Worm (Caenorhabditis elegans) whole organism, late embryonic: Measurements from ENCODE around the gene oac-38.

Source experiments
- C38D4.7 ChIP-seq: fragments of 200-800 bp; sonication (Bioruptor generic); optimal IDR thresholded peaks from 2 replicates; lab custom pipeline; 2018; ENCODE audit warnings: mild to moderate bottlenecking, missing genetic modification characterization, moderate library complexity, missing compliant biosample characterization
- F13H6.1 ChIP-seq: sonication (generic microtip); optimal IDR thresholded peaks from 2 replicates; lab custom pipeline; 2016; ENCODE audit warnings: missing genetic modification characterization, missing compliant biosample characterization
- K02D7.2 ChIP-seq: sonication (generic microtip); optimal IDR thresholded peaks from 2 replicates; lab custom pipeline; 2017; ENCODE audit warnings: mild to moderate bottlenecking, missing genetic modification characterization, missing compliant biosample characterization
- K09A11.1 ChIP-seq: sonication (generic microtip); optimal IDR thresholded peaks from 2 replicates; lab custom pipeline; 2017; ENCODE audit warnings: antibody characterized with exemption, mild to moderate bottlenecking, missing genetic modification characterization, missing compliant biosample characterization; ENCODE audit not compliant: insufficient read depth
- Y22D7AL.16 ChIP-seq: sonication (generic microtip); optimal IDR thresholded peaks from 2 replicates; lab custom pipeline; 2016; ENCODE audit warnings: missing genetic modification characterization, missing compliant biosample characterization
- ahr-1 ChIP-seq: sonication (generic microtip); optimal IDR thresholded peaks from 2 replicates; lab custom pipeline; 2016; ENCODE audit warnings: missing genetic modification characterization, missing compliant biosample characterization
- ceh-18 ChIP-seq: sonication (generic microtip); optimal IDR thresholded peaks from 2 replicates; lab custom pipeline; 2016; ENCODE audit warnings: missing genetic modification characterization, missing compliant biosample characterization
- ceh-19 ChIP-seq: fragments of 200-800 bp; sonication (Bioruptor generic); optimal IDR thresholded peaks from 2 replicates; lab custom pipeline; 2018; ENCODE audit warnings: mild to moderate bottlenecking, missing genetic modification characterization, missing compliant biosample characterization
- ceh-2 ChIP-seq: sonication (generic microtip); optimal IDR thresholded peaks from 2 replicates; lab custom pipeline; 2016; ENCODE audit warnings: missing genotype, missing genetic modification characterization, missing compliant biosample characterization
- ceh-24 ChIP-seq: sonication (generic microtip); optimal IDR thresholded peaks from 2 replicates; lab custom pipeline; 2016; ENCODE audit warnings: mild to moderate bottlenecking, missing genetic modification characterization, missing compliant biosample characterization
- ceh-30 ChIP-seq: fragments of 150-350 bp; optimal IDR thresholded peaks from 2 replicates; lab custom pipeline; 2014; ENCODE audit warnings: missing biosample characterization, missing genetic modification characterization
- ceh-31 ChIP-seq: sonication (generic microtip); optimal IDR thresholded peaks from 2 replicates; lab custom pipeline; 2016; ENCODE audit warnings: missing genetic modification characterization, missing compliant biosample characterization
- ceh-48 ChIP-seq: sonication (generic microtip); optimal IDR thresholded peaks from 2 replicates; lab custom pipeline; 2016; ENCODE audit warnings: missing genetic modification characterization, inconsistent platforms, missing compliant biosample characterization
- che-1 ChIP-seq: sonication (generic microtip); optimal IDR thresholded peaks from 2 replicates; lab custom pipeline; 2016; ENCODE audit warnings: mild to moderate bottlenecking, missing genetic modification characterization, missing compliant biosample characterization
- dmd-4 ChIP-seq: sonication (generic microtip); optimal IDR thresholded peaks from 2 replicates; lab custom pipeline; 2016; ENCODE audit warnings: borderline replicate concordance, missing genetic modification characterization, missing compliant biosample characterization
- dve-1 ChIP-seq: sonication (generic microtip); optimal IDR thresholded peaks from 2 replicates; lab custom pipeline; 2017; ENCODE audit warnings: antibody characterized with exemption, mild to moderate bottlenecking, missing genetic modification characterization, missing compliant biosample characterization
- elt-2 ChIP-seq: sonication (generic microtip); optimal IDR thresholded peaks from 2 replicates; lab custom pipeline; 2016; ENCODE audit warnings: missing genetic modification reagents, missing genetic modification characterization, missing compliant biosample characterization
- elt-4 ChIP-seq: sonication (generic microtip); optimal IDR thresholded peaks from 2 replicates; lab custom pipeline; 2016; ENCODE audit warnings: missing genetic modification characterization, missing compliant biosample characterization
- fax-1 ChIP-seq: sonication (generic microtip); optimal IDR thresholded peaks from 2 replicates; lab custom pipeline; 2016; ENCODE audit warnings: missing genotype, missing genetic modification characterization, missing compliant biosample characterization
- hlh-15 ChIP-seq: sonication (generic microtip); optimal IDR thresholded peaks from 2 replicates; lab custom pipeline; 2016; ENCODE audit warnings: missing genetic modification characterization, missing compliant biosample characterization
- hlh-30 ChIP-seq: sonication (generic microtip); optimal IDR thresholded peaks from 2 replicates; lab custom pipeline; 2017; ENCODE audit warnings: antibody characterized with exemption, missing genetic modification characterization, missing compliant biosample characterization; ENCODE audit not compliant: insufficient read depth
- hlh-6 ChIP-seq: sonication (generic microtip); optimal IDR thresholded peaks from 2 replicates; lab custom pipeline; 2016; ENCODE audit warnings: missing genotype, missing genetic modification characterization, missing compliant biosample characterization
- hlh-8 ChIP-seq: sonication (generic microtip); optimal IDR thresholded peaks from 2 replicates; lab custom pipeline; 2016; ENCODE audit warnings: missing genotype, missing genetic modification characterization, missing compliant biosample characterization
- lin-11 ChIP-seq: fragments of 200-800 bp; sonication (Bioruptor generic); optimal IDR thresholded peaks from 2 replicates; lab custom pipeline; 2018; ENCODE audit warnings: mild to moderate bottlenecking, missing genetic modification characterization, missing compliant biosample characterization
- madf-2 ChIP-seq: sonication (generic microtip); optimal IDR thresholded peaks from 2 replicates; lab custom pipeline; 2017; ENCODE audit warnings: missing genetic modification characterization, missing compliant biosample characterization
- mec-3 ChIP-seq: sonication (generic microtip); optimal IDR thresholded peaks from 2 replicates; lab custom pipeline; 2016; ENCODE audit warnings: borderline replicate concordance, missing genetic modification characterization, missing compliant biosample characterization
- nhr-11 ChIP-seq: fragments of 150-350 bp; optimal IDR thresholded peaks from 2 replicates; lab custom pipeline; 2014; ENCODE audit warnings: missing biosample characterization, missing genetic modification characterization
- nhr-232 ChIP-seq: sonication (generic microtip); optimal IDR thresholded peaks from 2 replicates; lab custom pipeline; 2016; ENCODE audit warnings: missing genetic modification characterization, missing compliant biosample characterization
- pag-3 ChIP-seq: sonication (generic microtip); optimal IDR thresholded peaks from 2 replicates; lab custom pipeline; 2016; ENCODE audit warnings: missing compliant biosample characterization, missing genetic modification characterization, borderline replicate concordance
- pat-9 ChIP-seq: fragments of 200-800 bp; sonication (Bioruptor generic); optimal IDR thresholded peaks from 2 replicates; lab custom pipeline; 2018; ENCODE audit warnings: mild to moderate bottlenecking, missing genetic modification characterization, moderate library complexity, missing compliant biosample characterization
- pha-2 ChIP-seq: sonication (generic microtip); optimal IDR thresholded peaks from 2 replicates; lab custom pipeline; 2017; ENCODE audit warnings: mild to moderate bottlenecking, missing genetic modification characterization, missing compliant biosample characterization
- ref-2 ChIP-seq: sonication (generic microtip); optimal IDR thresholded peaks from 2 replicates; lab custom pipeline; 2016; ENCODE audit warnings: missing genetic modification characterization, missing compliant biosample characterization
- rnt-1 ChIP-seq: sonication (generic microtip); optimal IDR thresholded peaks from 2 replicates; lab custom pipeline; 2016; ENCODE audit warnings: missing genetic modification characterization, missing compliant biosample characterization
- sox-4 ChIP-seq: sonication (generic microtip); optimal IDR thresholded peaks from 2 replicates; lab custom pipeline; 2017; ENCODE audit warnings: mild to moderate bottlenecking, missing genetic modification characterization, inconsistent platforms, missing compliant biosample characterization
- syd-9 ChIP-seq: sonication (generic microtip); optimal IDR thresholded peaks from 2 replicates; lab custom pipeline; 2016; ENCODE audit warnings: mild to moderate bottlenecking, missing genetic modification characterization, moderate library complexity, missing compliant biosample characterization
- tbx-2 ChIP-seq: sonication (generic microtip); optimal IDR thresholded peaks from 2 replicates; lab custom pipeline; 2016; ENCODE audit warnings: missing genetic modification characterization, missing compliant biosample characterization
- tbx-7 ChIP-seq: sonication (generic microtip); optimal IDR thresholded peaks from 2 replicates; lab custom pipeline; 2016; ENCODE audit warnings: missing genotype, missing genetic modification characterization, missing compliant biosample characterization
- ttx-3 ChIP-seq: sonication (generic microtip); optimal IDR thresholded peaks from 2 replicates; lab custom pipeline; 2016; ENCODE audit warnings: missing genetic modification reagents, missing genetic modification characterization, missing compliant biosample characterization
- unc-3 ChIP-seq, 2 experiments: fragments of 200-800 bp in 1 of 2; sonication (Bioruptor generic) in 1 of 2; sonication (generic microtip) in 1 of 2; conservative IDR thresholded peaks in 1 of 2; optimal IDR thresholded peaks in 1 of 2; 2 replicates each; pipeline versions ENCODE4 v1.3.6 to Lab custom; 2016 to 2022; ENCODE audit warnings: missing compliant biosample characterization in 2 of 2, missing genetic modification characterization in 2 of 2, missing genetic modification reagents in 1 of 2
- unc-42 ChIP-seq: sonication (generic microtip); optimal IDR thresholded peaks from 2 replicates; lab custom pipeline; 2016; ENCODE audit warnings: missing genotype, missing genetic modification characterization, missing compliant biosample characterization
- unc-86 ChIP-seq: sonication (generic microtip); optimal IDR thresholded peaks from 2 replicates; lab custom pipeline; 2016; ENCODE audit warnings: missing genetic modification characterization, missing compliant biosample characterization
- ztf-16 ChIP-seq: sonication (generic microtip); optimal IDR thresholded peaks from 2 replicates; lab custom pipeline; 2017; ENCODE audit warnings: missing genetic modification characterization, missing compliant biosample characterization

Gene oac-38

DNA sequence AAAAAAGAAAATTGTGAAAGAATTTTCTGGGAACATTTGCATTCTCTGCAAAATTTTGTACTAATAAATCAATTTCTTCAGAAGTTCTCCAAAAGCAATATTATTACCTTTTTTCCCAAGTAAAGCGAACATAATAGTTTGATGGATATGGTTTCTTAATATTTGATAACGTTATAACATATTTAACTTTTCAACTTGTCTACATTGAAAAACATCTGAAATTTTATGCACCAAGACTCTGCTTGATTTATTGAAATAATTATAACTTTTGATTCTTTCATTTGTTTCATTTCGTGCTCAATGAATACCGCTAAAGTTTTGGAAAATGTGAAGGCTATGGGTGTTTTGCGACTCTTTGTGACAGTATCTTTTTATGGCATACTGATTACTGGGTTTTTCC lies 16.1 kb downstream of the oac-38 start, which contains the start of gene srz-31:
TSS of gene srz-31 (plus strand) at position 301 of the 400 bp plus-strand sequence.
- TF ChIP-seq ceh-48 = no peak
- TF ChIP-seq pha-2 (tag; lab: Kevin White, UChicago) = no peak
- TF ChIP-seq dve-1 = no peak
- TF ChIP-seq madf-2 (tag; lab: Kevin White, UChicago) = no peak

DNA sequence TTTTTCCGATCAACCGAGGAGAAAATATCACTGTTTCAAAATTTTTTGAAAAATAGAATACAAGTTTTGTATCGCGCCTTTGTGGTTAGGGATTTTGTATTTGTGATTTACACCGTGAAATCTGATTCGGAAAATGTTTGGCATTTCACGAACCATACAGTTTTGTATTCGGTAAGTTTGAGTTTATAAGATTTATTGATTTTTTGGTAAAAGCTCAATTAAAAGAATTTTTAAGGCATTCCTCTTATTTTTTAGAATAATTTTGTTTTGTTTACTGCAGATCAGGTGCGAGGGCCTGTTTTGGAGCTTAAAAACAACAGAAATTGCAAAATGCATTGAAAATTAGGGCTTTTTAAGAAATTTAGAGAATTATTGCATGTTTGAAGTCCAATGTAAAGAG lies 19.8 kb downstream of the oac-38 start:
- TF ChIP-seq ceh-2 (tag; lab: Kevin White, UChicago) (no peak), madf-2 (tag; lab: Kevin White, UChicago) (no peak), pag-3 (no peak), C38D4.7 (GFP tag; lab: Kevin White, UChicago) (no peak), ceh-30 (tag; lab: Kevin White, UChicago) (no peak)

DNA sequence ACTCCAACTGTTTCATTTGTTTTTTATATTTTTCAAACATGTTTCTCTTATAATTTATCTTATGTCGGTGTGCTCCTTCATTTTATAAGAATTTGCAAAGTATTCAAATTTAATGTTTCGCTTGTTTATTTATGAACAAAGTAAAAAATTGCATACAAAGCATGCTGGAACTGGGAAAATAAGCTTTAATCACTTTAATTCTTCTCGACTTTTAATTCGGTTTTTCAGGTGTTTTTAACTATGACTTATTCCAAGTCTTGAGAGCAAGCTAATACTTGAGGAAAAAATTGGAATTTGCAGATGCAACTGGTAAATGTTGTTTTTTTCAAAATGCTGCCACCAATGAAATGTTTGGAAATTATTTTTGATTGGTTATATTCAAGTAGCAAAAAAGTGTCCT lies 21.4 kb downstream of the oac-38 start, which contains the start of gene srz-59:
TSS of gene srz-59 (plus strand) at position 301 of the 400 bp plus-strand sequence.
- TF ChIP-seq unc-3 (GFP tag; conservative IDR thresholded peaks at IDR 0.05; lab: Robert Waterston, UW) (no peak), unc-3 (tag; optimal IDR thresholded peaks at IDR 0.05; lab: Kevin White, UChicago) (no peak), ceh-24 (tag; lab: Kevin White, UChicago) (no peak), elt-2 (tag; lab: Kevin White, UChicago) (no peak), C38D4.7 (GFP tag; lab: Kevin White, UChicago) (no peak), hlh-30 (no peak), nhr-232 (tag; lab: Kevin White, UChicago) (no peak), pat-9 (tag; lab: Kevin White, UChicago) (no peak), fax-1 (tag; lab: Kevin White, UChicago) (no peak), K09A11.1 (tag; lab: Kevin White, UChicago) (no peak), dve-1 (no peak), ceh-19 (GFP tag; lab: Kevin White, UChicago) (no peak), F13H6.1 (tag; lab: Kevin White, UChicago) (no peak)

DNA sequence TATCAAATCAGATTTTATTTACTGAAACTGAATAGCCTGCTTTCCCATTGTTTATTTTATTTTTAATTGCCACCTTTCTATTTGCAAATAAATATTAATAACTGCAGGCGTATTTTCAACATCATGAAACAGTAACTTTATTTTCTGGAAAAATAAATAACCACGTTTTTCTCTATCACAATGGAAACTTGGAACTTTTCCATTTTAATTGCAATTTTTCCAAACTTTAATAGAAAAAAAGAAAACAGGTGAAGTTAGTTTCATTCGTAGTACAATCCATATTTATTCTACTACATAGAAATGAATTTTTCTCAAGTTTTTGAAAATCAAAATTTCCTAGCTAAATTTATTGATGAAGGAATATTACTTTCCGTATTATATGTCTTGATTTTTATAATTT lies 24.1 kb downstream of the oac-38 start, which contains the start of gene srz-42:
TSS of gene srz-42 (plus strand) at position 301 of the 400 bp plus-strand sequence.
- no peak for TF ChIP-seq tbx-7 (tag; lab: Kevin White, UChicago)
- TF ChIP-seq elt-4 (tag; lab: Kevin White, UChicago) = no peak
- no peak for TF ChIP-seq mec-3 (tag; lab: Kevin White, UChicago)
- no peak for TF ChIP-seq pha-2 (tag; lab: Kevin White, UChicago)
- no peak for TF ChIP-seq hlh-8
- TF ChIP-seq K02D7.2 (tag; lab: Kevin White, UChicago) = no peak
- no peak for TF ChIP-seq dve-1
- TF ChIP-seq dmd-4 (tag; lab: Kevin White, UChicago) = no peak
- TF ChIP-seq lin-11 (tag; lab: Kevin White, UChicago) = no peak
- no peak for TF ChIP-seq ahr-1 (tag; lab: Kevin White, UChicago)
- TF ChIP-seq rnt-1 (tag; lab: Kevin White, UChicago) = no peak
- TF ChIP-seq Y22D7AL.16 = no peak
- no peak for TF ChIP-seq syd-9
- TF ChIP-seq ref-2 (tag; lab: Kevin White, UChicago) = no peak
- TF ChIP-seq sox-4 (tag; lab: Kevin White, UChicago) = no peak

DNA sequence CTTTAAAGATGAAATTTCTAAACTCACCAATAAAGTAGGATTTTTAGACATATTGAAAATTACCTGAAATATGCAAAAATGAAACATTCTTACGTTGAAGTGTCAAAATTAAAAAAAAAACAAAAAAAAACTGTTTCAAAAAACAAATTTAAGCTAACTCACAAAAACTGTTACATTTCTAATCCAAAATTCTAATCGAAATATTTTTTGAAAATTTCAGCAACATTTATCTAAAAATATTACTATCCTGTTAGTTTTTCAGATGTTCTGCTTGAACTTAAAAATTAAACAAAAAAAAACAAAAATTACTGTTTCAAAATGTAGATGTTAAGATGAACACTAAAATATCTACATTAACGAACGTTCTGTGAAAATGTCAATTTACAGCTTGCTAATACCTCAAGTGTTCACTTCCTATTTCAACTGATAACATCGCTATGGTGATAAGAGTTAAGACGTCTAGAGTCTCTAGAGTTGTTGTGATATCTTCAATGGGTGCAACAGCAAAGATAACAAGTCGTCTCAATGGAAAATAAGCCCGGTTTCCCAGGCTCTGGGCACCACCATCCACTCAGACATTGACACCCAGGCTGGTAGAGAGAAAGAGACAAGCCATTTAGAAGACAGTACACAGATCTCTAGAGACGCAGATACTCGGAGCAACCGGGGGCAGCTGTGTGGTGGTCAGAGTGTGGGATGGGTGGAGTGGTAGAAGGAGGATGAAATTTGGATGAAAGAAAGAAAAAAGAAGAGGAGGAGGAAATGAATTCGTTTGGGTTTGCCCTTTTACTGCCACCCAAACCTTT lies 25.2 kb downstream of the oac-38 start, which contains the start of gene H12I19.115:
TSS of gene H12I19.115 (minus strand) at position 51 of the 806 bp plus-strand sequence.
- TF ChIP-seq mec-3 (tag; lab: Kevin White, UChicago) (no peak), rnt-1 (tag; lab: Kevin White, UChicago) (peak; percentile 31), elt-2 (tag; lab: Kevin White, UChicago) (peak; percentile 97), syd-9 (peak; percentile 4), ztf-16 (no peak), ceh-2 (tag; lab: Kevin White, UChicago) (no peak), che-1 (tag; lab: Kevin White, UChicago) (peak; percentile 20), nhr-11 (tag; lab: Kevin White, UChicago) (no peak), tbx-2 (peak; percentile 39), ceh-18 (peak; percentile 11), unc-86 (tag; lab: Kevin White, UChicago) (no peak), unc-42 (tag; lab: Kevin White, UChicago) (peak; percentile 34), ttx-3 (no peak), ceh-31 (tag; lab: Kevin White, UChicago) (peak; percentile 23), hlh-15 (tag; lab: Kevin White, UChicago) (no peak), hlh-30 (no peak), hlh-6 (tag; lab: Kevin White, UChicago) (no peak)
